Worm (Caenorhabditis elegans) whole organism, young adult: ENCODE results near the gene tif-1A.
A peak's percentile ranks its signal among the peaks of the same experiment; 100 is the strongest.

Experiments used
- C06A6.2 ChIP-seq: fragments of 200-800 bp; sonication (Bioruptor generic); conservative IDR thresholded peaks from 2 replicates; pipeline ENCODE4 v1.3.6; 2022; ENCODE audit warnings: missing genetic modification characterization, missing compliant biosample characterization
- F33H1.4 ChIP-seq: fragments of 200-800 bp; sonication (Bioruptor generic); IDR thresholded peaks from 2 replicates; pipeline ENCODE4 v1.3.6; 2022; ENCODE audit warnings: missing genetic modification reagents, missing genetic modification characterization, missing compliant biosample characterization
- F57A8.1 ChIP-seq: fragments of 200-800 bp; sonication (Bioruptor generic); optimal IDR thresholded peaks from 2 replicates; lab custom pipeline; 2018; ENCODE audit warnings: mild to moderate bottlenecking, missing genetic modification characterization, moderate library complexity, missing compliant biosample characterization
- K11D2.4 ChIP-seq: fragments of 200-800 bp; sonication (Bioruptor generic); IDR thresholded peaks from 2 replicates; pipeline ENCODE4 v1.3.6; 2022; ENCODE audit warnings: missing genetic modification reagents, missing genetic modification characterization, missing compliant biosample characterization
- K12H6.12 ChIP-seq: fragments of 200-800 bp; sonication (Bioruptor generic); optimal IDR thresholded peaks from 2 replicates; lab custom pipeline; 2018; ENCODE audit warnings: mild to moderate bottlenecking, missing genetic modification characterization, missing compliant biosample characterization
- Y53G8AR.9 ChIP-seq: fragments of 200-800 bp; sonication (Bioruptor generic); conservative IDR thresholded peaks from 2 replicates; pipeline ENCODE4 v1.3.6; 2022; ENCODE audit warnings: missing genetic modification reagents, missing genetic modification characterization, missing compliant biosample characterization
- Y56A3A.18 ChIP-seq: fragments of 200-800 bp; sonication (Bioruptor generic); IDR thresholded peaks from 2 replicates; pipeline ENCODE4 v1.3.6; 2022; ENCODE audit warnings: missing genetic modification reagents, missing genetic modification characterization, missing compliant biosample characterization
- Y79H2A.3 ChIP-seq: fragments of 200-800 bp; sonication (Bioruptor generic); conservative IDR thresholded peaks from 2 replicates; pipeline ENCODE4 v1.3.6; 2022; ENCODE audit warnings: missing genetic modification reagents, missing genetic modification characterization, missing compliant biosample characterization
- Y95B8A.8 ChIP-seq: fragments of 200-800 bp; sonication (Bioruptor generic); IDR thresholded peaks from 2 replicates; pipeline ENCODE4 v1.3.6; 2022; ENCODE audit warnings: missing genetic modification reagents, missing genetic modification characterization, missing compliant biosample characterization
- attf-3 ChIP-seq: fragments of 200-800 bp; sonication (Bioruptor generic); conservative IDR thresholded peaks from 2 replicates; pipeline ENCODE4 v1.3.6; 2022; ENCODE audit warnings: missing genetic modification reagents, missing genetic modification characterization, missing compliant biosample characterization
- attf-5 ChIP-seq: fragments of 200-800 bp; sonication (Bioruptor generic); optimal IDR thresholded peaks from 2 replicates; lab custom pipeline; 2018; ENCODE audit warnings: mild to moderate bottlenecking, missing genetic modification characterization, missing compliant biosample characterization
- cebp-1 ChIP-seq, 2 experiments: fragments of 200-800 bp in 1 of 2; sonication (Bioruptor generic) in 1 of 2; sonication (generic microtip) in 1 of 2; IDR thresholded peaks in 1 of 2; optimal IDR thresholded peaks in 1 of 2; 2 replicates each; pipeline versions ENCODE4 v1.3.6 to Lab custom; 2017 to 2022; ENCODE audit warnings: missing compliant biosample characterization in 2 of 2, missing genetic modification characterization in 2 of 2, mild to moderate bottlenecking in 1 of 2, missing genetic modification reagents in 1 of 2, moderate library complexity in 1 of 2
- ceh-27 ChIP-seq: fragments of 200-800 bp; sonication (Bioruptor generic); optimal IDR thresholded peaks from 2 replicates; lab custom pipeline; 2018; ENCODE audit warnings: mild to moderate bottlenecking, missing genetic modification characterization, moderate library complexity, missing compliant biosample characterization
- chd-7 ChIP-seq: sonication (generic microtip); optimal IDR thresholded peaks from 2 replicates; lab custom pipeline; 2016; ENCODE audit warnings: mild to moderate bottlenecking, missing genetic modification characterization, moderate library complexity, missing compliant biosample characterization
- egl-18 ChIP-seq: fragments of 200-800 bp; sonication (Bioruptor generic); IDR thresholded peaks from 2 replicates; pipeline ENCODE4 v1.3.6; 2022; ENCODE audit warnings: missing genetic modification reagents, missing genetic modification characterization, missing compliant biosample characterization
- gei-17 ChIP-seq: fragments of 200-800 bp; sonication (Bioruptor generic); optimal IDR thresholded peaks from 2 replicates; lab custom pipeline; 2018; ENCODE audit warnings: mild to moderate bottlenecking, missing genetic modification characterization, missing compliant biosample characterization
- hmg-1.2 ChIP-seq: fragments of 200-800 bp; sonication (Bioruptor generic); IDR thresholded peaks from 2 replicates; pipeline ENCODE4 v1.3.6; 2022; ENCODE audit warnings: missing genetic modification reagents, missing genetic modification characterization, missing compliant biosample characterization
- hrde-1 ChIP-seq: sonication (generic microtip); optimal IDR thresholded peaks from 2 replicates; lab custom pipeline; 2016; ENCODE audit warnings: missing genetic modification characterization, mild to moderate bottlenecking, missing compliant biosample characterization, moderate library complexity, missing genotype, missing genetic modification reagents, borderline replicate concordance
- lir-1 ChIP-seq: fragments of 200-800 bp; sonication (Bioruptor generic); conservative IDR thresholded peaks from 2 replicates; pipeline ENCODE4 v1.3.6; 2022; ENCODE audit warnings: missing genetic modification reagents, missing genetic modification characterization, missing compliant biosample characterization
- lsl-1 ChIP-seq: fragments of 200-800 bp; sonication (Bioruptor generic); optimal IDR thresholded peaks from 2 replicates; lab custom pipeline; 2018; ENCODE audit warnings: mild to moderate bottlenecking, missing genetic modification characterization, moderate library complexity, missing compliant biosample characterization
- mel-28 ChIP-seq: sonication (generic microtip); optimal IDR thresholded peaks from 2 replicates; lab custom pipeline; 2016; ENCODE audit warnings: borderline replicate concordance, mild to moderate bottlenecking, missing genetic modification characterization, missing compliant biosample characterization
- nfya-1 ChIP-seq: sonication (generic microtip); optimal IDR thresholded peaks from 2 replicates; lab custom pipeline; 2017; ENCODE audit warnings: antibody characterized with exemption, missing compliant biosample characterization, missing genetic modification characterization, borderline replicate concordance; ENCODE audit not compliant: insufficient read depth
- nhr-80 ChIP-seq: sonication (generic microtip); optimal IDR thresholded peaks from 2 replicates; lab custom pipeline; 2016; ENCODE audit warnings: missing genetic modification characterization, missing compliant biosample characterization
- pbrm-1 ChIP-seq: fragments of 200-800 bp; sonication (Bioruptor generic); IDR thresholded peaks from 2 replicates; pipeline ENCODE4 v1.3.6; 2022; ENCODE audit warnings: missing genetic modification reagents, missing genetic modification characterization, missing compliant biosample characterization
- snpc-4 ChIP-seq, 5 experiments: fragments of 150-350 bp in 1 of 5; sonication (generic microtip) in 4 of 5; optimal IDR thresholded peaks; 2 replicates each; lab custom pipeline; 2014 to 2018; ENCODE audit warnings: missing genetic modification characterization in 5 of 5, missing biosample characterization in 3 of 5, antibody characterized with exemption in 2 of 5, mild to moderate bottlenecking in 2 of 5, missing compliant biosample characterization in 2 of 5, missing genotype in 2 of 5, moderate library complexity in 2 of 5, missing genetic modification reagents in 1 of 5
- somi-1 ChIP-seq: fragments of 200-800 bp; sonication (Bioruptor generic); optimal IDR thresholded peaks from 2 replicates; lab custom pipeline; 2018; ENCODE audit warnings: mild to moderate bottlenecking, missing genetic modification characterization, missing compliant biosample characterization
- ztf-18 ChIP-seq: sonication (generic microtip); optimal IDR thresholded peaks from 2 replicates; lab custom pipeline; 2016; ENCODE audit warnings: missing genotype, mild to moderate bottlenecking, missing genetic modification characterization, missing compliant biosample characterization
- ztf-26 ChIP-seq: sonication (generic microtip); optimal IDR thresholded peaks from 2 replicates; lab custom pipeline; 2017; ENCODE audit warnings: missing genetic modification characterization, missing compliant biosample characterization

The tif-1A gene

ce11 chrIII:3953235-3953634 is 50.7 kb downstream of the tif-1A start:
- peak; percentile 35; the same call in 1 of the 2 replicates for TF ChIP-seq pbrm-1
- TF ChIP-seq Y56A3A.18 (GFP tag; lab: Robert Waterston, UW): no peak
- TF ChIP-seq ceh-27 (GFP tag; lab: Kevin White, UChicago): peak; percentile 38
- 0 out of 2 replicates have a peak, but pooled peaks have one; percentile 60 for TF ChIP-seq K11D2.4 (GFP tag; lab: Robert Waterston, UW)
- TF ChIP-seq Y79H2A.3 (GFP tag; lab: Robert Waterston, UW): 0 out of 2 replicates have a peak, but pooled peaks have one; percentile 42
- TF ChIP-seq chd-7: no peak
- no peak for TF ChIP-seq snpc-4 (GFP tag; optimal IDR thresholded peaks at IDR 0.05; lab: Kevin White, UChicago)
- TF ChIP-seq snpc-4 (tag; optimal IDR thresholded peaks at IDR 0.05; lab: Kevin White, UChicago): peak in 1 of 4 experiments; percentile 20
- TF ChIP-seq ztf-26 (tag; lab: Kevin White, UChicago): peak; percentile 29
- peak; percentile 57; the same call in 1 of the 2 replicates for TF ChIP-seq cebp-1 (GFP tag; IDR thresholded peaks at IDR 0.05; lab: Robert Waterston, UW)
- peak; percentile 81 for TF ChIP-seq cebp-1 (tag; optimal IDR thresholded peaks at IDR 0.05; lab: Kevin White, UChicago)
- TF ChIP-seq attf-5 (GFP tag; lab: Kevin White, UChicago): peak; percentile 79
- TF ChIP-seq Y53G8AR.9 (GFP tag; lab: Robert Waterston, UW): 0 out of 2 replicates have a peak, but pooled peaks have one; percentile 22
- TF ChIP-seq nhr-80 (tag; lab: Kevin White, UChicago): peak; percentile 61
- peak; percentile 53; the same call in 1 of the 2 replicates for TF ChIP-seq lir-1
- TF ChIP-seq hmg-1.2: peak; percentile 74; the same call in 1 of the 2 replicates
- no peak for TF ChIP-seq hrde-1 (tag; lab: Kevin White, UChicago)
- TF ChIP-seq somi-1 (GFP tag; lab: Kevin White, UChicago): peak; percentile 71
- TF ChIP-seq mel-28 (tag; lab: Kevin White, UChicago): no peak
- TF ChIP-seq F33H1.4: no peak
- TF ChIP-seq Y95B8A.8 (GFP tag; lab: Robert Waterston, UW): peak; percentile 69; the same call in 1 of the 2 replicates
- TF ChIP-seq attf-3 (GFP tag; lab: Robert Waterston, UW): 0 out of 2 replicates have a peak, but pooled peaks have one; percentile 29
- peak; percentile 25 for TF ChIP-seq K12H6.12 (tag; lab: Kevin White, UChicago)
- TF ChIP-seq gei-17 (GFP tag; lab: Kevin White, UChicago): no peak

- no peak for TF ChIP-seq F57A8.1
- TF ChIP-seq attf-5 (GFP tag; lab: Kevin White, UChicago): no peak
- no peak for TF ChIP-seq nfya-1 (tag; lab: Kevin White, UChicago)
- no peak for TF ChIP-seq lsl-1 (GFP tag; lab: Kevin White, UChicago)
- no peak for TF ChIP-seq ztf-18
- no peak for TF ChIP-seq egl-18
- peak; percentile 52 for TF ChIP-seq nhr-80 (tag; lab: Kevin White, UChicago)
- TF ChIP-seq K11D2.4 (GFP tag; lab: Robert Waterston, UW): no peak
- TF ChIP-seq C06A6.2 (GFP tag; lab: Robert Waterston, UW): no peak
Observed at ce11 chrIII:3952058-3952457, 51.9 kb downstream of the tif-1A start.
